Worm (Caenorhabditis elegans) whole organism, L3 larva: ENCODE results near the gene C14B1.2.

ENCODE experiments used
- ZK546.5 ChIP-seq: sonication (generic microtip); optimal IDR thresholded peaks from 2 replicates; lab custom pipeline; 2017; ENCODE audit warnings: missing biosample characterization, missing genetic modification characterization
- aly-2 ChIP-seq: fragments of 150-350 bp; optimal IDR thresholded peaks from 2 replicates; lab custom pipeline; 2014; ENCODE audit warnings: missing biosample characterization, missing genetic modification characterization
- ama-1 ChIP-seq: fragments of 150-350 bp; optimal IDR thresholded peaks from 2 replicates; lab custom pipeline; 2018
- ceh-16 ChIP-seq: sonication (generic microtip); optimal IDR thresholded peaks from 2 replicates; lab custom pipeline; 2017; ENCODE audit warnings: missing biosample characterization, missing genetic modification characterization
- ceh-82 ChIP-seq: fragments of 150-350 bp; optimal IDR thresholded peaks from 2 replicates; lab custom pipeline; 2014; ENCODE audit warnings: missing biosample characterization, missing genetic modification characterization
- ceh-9 ChIP-seq: sonication (generic microtip); optimal IDR thresholded peaks from 2 replicates; lab custom pipeline; 2018; ENCODE audit warnings: missing biosample characterization, missing genetic modification characterization
- daf-12 ChIP-seq: fragments of 150-350 bp; optimal IDR thresholded peaks from 2 replicates; lab custom pipeline; 2014; ENCODE audit warnings: missing biosample characterization, missing genetic modification reagents, missing genetic modification characterization
- egl-27 ChIP-seq: sonication (generic microtip); optimal IDR thresholded peaks from 4 replicates; lab custom pipeline; 2017; ENCODE audit warnings: missing biosample characterization, missing genetic modification reagents, missing genetic modification characterization
- egl-5 ChIP-seq: fragments of 150-350 bp; optimal IDR thresholded peaks from 2 replicates; lab custom pipeline; 2017; ENCODE audit warnings: missing biosample characterization, missing genetic modification reagents, missing genetic modification characterization, inconsistent platforms
- elt-1 ChIP-seq: fragments of 150-350 bp; optimal IDR thresholded peaks from 2 replicates; lab custom pipeline; 2014; ENCODE audit warnings: missing biosample characterization, missing genetic modification characterization
- elt-2 ChIP-seq: sonication (generic microtip); optimal IDR thresholded peaks from 2 replicates; lab custom pipeline; 2016; ENCODE audit warnings: missing genetic modification reagents, mild to moderate bottlenecking, missing genetic modification characterization, missing compliant biosample characterization
- elt-3 ChIP-seq, 3 experiments: fragments of 150-350 bp in 1 of 3; sonication (generic microtip) in 2 of 3; optimal IDR thresholded peaks; 2 replicates in 2 of 3; 4 replicates in 1 of 3; lab custom pipeline; 2014 to 2017; ENCODE audit warnings: missing biosample characterization in 3 of 3, missing genetic modification characterization in 3 of 3
- eor-1 ChIP-seq, 2 experiments: fragments of 150-350 bp; optimal IDR thresholded peaks; 2 replicates each; lab custom pipeline; 2014 to 2018; ENCODE audit warnings: missing biosample characterization in 2 of 2, missing genetic modification characterization in 2 of 2
- fkh-10 ChIP-seq: sonication (generic microtip); optimal IDR thresholded peaks from 2 replicates; lab custom pipeline; 2017; ENCODE audit warnings: missing biosample characterization, missing genetic modification reagents, missing genetic modification characterization
- fkh-2 ChIP-seq: fragments of 150-350 bp; optimal IDR thresholded peaks from 2 replicates; lab custom pipeline; 2014; ENCODE audit warnings: missing biosample characterization, missing genetic modification reagents, missing genetic modification characterization
- fos-1 ChIP-seq: fragments of 150-350 bp; optimal IDR thresholded peaks from 2 replicates; lab custom pipeline; 2014; ENCODE audit warnings: missing biosample characterization, missing genetic modification characterization
- jun-1 ChIP-seq: fragments of 150-350 bp; optimal IDR thresholded peaks from 2 replicates; lab custom pipeline; 2014; ENCODE audit warnings: missing biosample characterization, missing genetic modification reagents, missing genetic modification characterization
- lin-15B ChIP-seq: fragments of 150-350 bp; optimal IDR thresholded peaks from 2 replicates; lab custom pipeline; 2014; ENCODE audit warnings: missing biosample characterization, missing genetic modification characterization
- lin-39 ChIP-seq: fragments of 150-350 bp; optimal IDR thresholded peaks from 2 replicates; lab custom pipeline; 2018; ENCODE audit warnings: missing biosample characterization, missing genetic modification reagents, missing genetic modification characterization
- mdl-1 ChIP-seq: fragments of 150-350 bp; optimal IDR thresholded peaks from 2 replicates; lab custom pipeline; 2014; ENCODE audit warnings: missing biosample characterization, missing genetic modification characterization
- nhr-12 ChIP-seq: fragments of 150-350 bp; optimal IDR thresholded peaks from 2 replicates; lab custom pipeline; 2014; ENCODE audit warnings: missing biosample characterization, missing genetic modification characterization
- nhr-237 ChIP-seq: fragments of 150-350 bp; optimal IDR thresholded peaks from 2 replicates; lab custom pipeline; 2014; ENCODE audit warnings: missing biosample characterization, missing genetic modification characterization
- nhr-25 ChIP-seq: sonication (generic microtip); optimal IDR thresholded peaks from 2 replicates; lab custom pipeline; 2017; ENCODE audit warnings: missing biosample characterization, missing genetic modification characterization
- nhr-43 ChIP-seq: sonication (generic microtip); optimal IDR thresholded peaks from 2 replicates; lab custom pipeline; 2016; ENCODE audit warnings: mild to moderate bottlenecking, missing genetic modification characterization, missing compliant biosample characterization; ENCODE audit not compliant: poor library complexity, severe bottlenecking
- nhr-67 ChIP-seq: fragments of 150-350 bp; optimal IDR thresholded peaks from 2 replicates; lab custom pipeline; 2014; ENCODE audit warnings: missing biosample characterization, missing genetic modification characterization
- nhr-77 ChIP-seq: fragments of 150-350 bp; optimal IDR thresholded peaks from 2 replicates; lab custom pipeline; 2014; ENCODE audit warnings: missing biosample characterization, missing genetic modification characterization
- pha-4 ChIP-seq: fragments of 150-350 bp; optimal IDR thresholded peaks from 2 replicates; lab custom pipeline; 2014; ENCODE audit warnings: missing biosample characterization, missing genetic modification reagents, missing genetic modification characterization
- pqm-1 ChIP-seq: fragments of 150-350 bp; optimal IDR thresholded peaks from 2 replicates; lab custom pipeline; 2017; ENCODE audit warnings: missing biosample characterization, missing genetic modification characterization, inconsistent platforms
- sea-2 ChIP-seq: fragments of 150-350 bp; sonication (generic microtip); optimal IDR thresholded peaks from 4 replicates; lab custom pipeline; 2014; ENCODE audit warnings: missing biosample characterization, missing genetic modification reagents, missing genetic modification characterization
- unc-39 ChIP-seq: sonication (generic microtip); optimal IDR thresholded peaks from 4 replicates; lab custom pipeline; 2017; ENCODE audit warnings: missing biosample characterization, missing genetic modification characterization
- unc-62 ChIP-seq: fragments of 150-350 bp; sonication (generic microtip); optimal IDR thresholded peaks from 4 replicates; lab custom pipeline; 2014; ENCODE audit warnings: missing biosample characterization, missing genetic modification reagents, missing genetic modification characterization
- zag-1 ChIP-seq: fragments of 150-350 bp; optimal IDR thresholded peaks from 2 replicates; lab custom pipeline; 2014; ENCODE audit warnings: missing biosample characterization, missing genetic modification characterization

The C14B1.2 gene

ce11 chrIII:3738331-3738730, 36.3 kb downstream of the C14B1.2 start:
- no peak for TF ChIP-seq ama-1 (lab: Kevin White, UChicago)
- no peak for TF ChIP-seq ceh-9 (tag; lab: Kevin White, UChicago)
- TF ChIP-seq ceh-82: no peak
- TF ChIP-seq mdl-1 (tag; lab: Kevin White, UChicago): no peak
- no peak for TF ChIP-seq zag-1
- TF ChIP-seq, all 47 proteins: peak for 0

- TF ChIP-seq aly-2 (tag; lab: Kevin White, UChicago) (no peak), eor-1 (tag; optimal IDR thresholded peaks at IDR 0.05; lab: Kevin White, UChicago) (no peak), mdl-1 (tag; lab: Kevin White, UChicago) (no peak), ceh-16 (tag; lab: Kevin White, UChicago) (no peak), nhr-67 (tag; lab: Kevin White, UChicago) (no peak), nhr-12 (tag; lab: Kevin White, UChicago) (no peak), egl-5 (tag; lab: Kevin White, UChicago) (no peak), unc-39 (no peak), nhr-237 (tag; lab: Kevin White, UChicago) (no peak), daf-12 (tag; lab: Kevin White, UChicago) (no peak), ZK546.5 (tag; lab: Kevin White, UChicago) (no peak), fos-1 (no peak), jun-1 (tag; lab: Kevin White, UChicago) (no peak), nhr-77 (no peak), elt-3 (tag; optimal IDR thresholded peaks at IDR 0.05; lab: Kevin White, UChicago) (no peak), pha-4 (tag; lab: Kevin White, UChicago) (no peak), unc-62 (no peak), lin-39 (no peak)
Observed at ce11 chrIII:3742090-3742489, 40.0 kb downstream of the C14B1.2 start.

- no peak for TF ChIP-seq fos-1
- TF ChIP-seq nhr-77: no peak
- no peak for TF ChIP-seq egl-27 (tag; lab: Kevin White, UChicago)
- TF ChIP-seq eor-1 (tag; optimal IDR thresholded peaks at IDR 0.05; lab: Kevin White, UChicago): no peak
- no peak for TF ChIP-seq pha-4 (tag; lab: Kevin White, UChicago)
- TF ChIP-seq fkh-10 (GFP tag; lab: Kevin White, UChicago): no peak
- TF ChIP-seq fkh-2 (tag; lab: Kevin White, UChicago): no peak
Observed at ce11 chrIII:3743367-3743766, 41.3 kb downstream of the C14B1.2 start.

- TF ChIP-seq nhr-12 (tag; lab: Kevin White, UChicago): no peak
- TF ChIP-seq elt-1 (tag; lab: Kevin White, UChicago): no peak
- TF ChIP-seq lin-15B (tag; lab: Kevin White, UChicago): no peak
- TF ChIP-seq fkh-10 (GFP tag; lab: Kevin White, UChicago): no peak
- no peak for TF ChIP-seq pqm-1
- TF ChIP-seq fkh-2 (tag; lab: Kevin White, UChicago): no peak
- no peak for TF ChIP-seq elt-2
- TF ChIP-seq fos-1: no peak
- no peak for TF ChIP-seq ama-1 (lab: Kevin White, UChicago)
- TF ChIP-seq sea-2 (GFP tag; lab: Kevin White, UChicago): no peak
- TF ChIP-seq egl-27 (tag; lab: Kevin White, UChicago): no peak
- no peak for TF ChIP-seq egl-5 (tag; lab: Kevin White, UChicago)
- no peak for TF ChIP-seq daf-12 (tag; lab: Kevin White, UChicago)
- no peak for TF ChIP-seq nhr-237 (tag; lab: Kevin White, UChicago)
- no peak for TF ChIP-seq ceh-82
- TF ChIP-seq nhr-25 (tag; lab: Kevin White, UChicago): no peak
- TF ChIP-seq nhr-43 (tag; lab: Kevin White, UChicago): no peak
- no peak for TF ChIP-seq ZK546.5 (tag; lab: Kevin White, UChicago)
- no peak for TF ChIP-seq ceh-9 (tag; lab: Kevin White, UChicago)
- TF ChIP-seq lin-39: no peak
- TF ChIP-seq, all 47 proteins: peak for 0
Observed at ce11 chrIII:3745138-3745537, 43.1 kb downstream of the C14B1.2 start, which contains the start of gene lin-48. TSS of gene lin-48 (plus strand) at chrIII:3745438.
